Worm (Caenorhabditis elegans) whole organism, young adult: Measurements from ENCODE around the gene npp-27.

Experiments used
- B0336.3 ChIP-seq: fragments of 200-800 bp; sonication (Bioruptor generic); IDR thresholded peaks from 2 replicates; pipeline ENCODE4 v1.3.6; 2022; ENCODE audit warnings: missing genetic modification characterization, missing compliant biosample characterization
- C06A6.2 ChIP-seq: fragments of 200-800 bp; sonication (Bioruptor generic); conservative IDR thresholded peaks from 2 replicates; pipeline ENCODE4 v1.3.6; 2022; ENCODE audit warnings: missing genetic modification characterization, missing compliant biosample characterization
- C17E4.6 ChIP-seq: fragments of 200-800 bp; sonication (Bioruptor generic); IDR thresholded peaks from 2 replicates; pipeline ENCODE4 v1.3.6; 2022; ENCODE audit warnings: missing genetic modification reagents, missing genetic modification characterization, missing compliant biosample characterization
- F22D6.2 ChIP-seq: sonication (generic microtip); optimal IDR thresholded peaks from 2 replicates; lab custom pipeline; 2016; ENCODE audit warnings: mild to moderate bottlenecking, missing genetic modification characterization, missing compliant biosample characterization
- F39B2.1 ChIP-seq: fragments of 200-800 bp; sonication (Bioruptor generic); IDR thresholded peaks from 2 replicates; pipeline ENCODE4 v1.3.6; 2022; ENCODE audit warnings: missing genetic modification reagents, missing genetic modification characterization, missing compliant biosample characterization
- F57C9.4 ChIP-seq: sonication (generic microtip); optimal IDR thresholded peaks from 2 replicates; lab custom pipeline; 2017; ENCODE audit warnings: mild to moderate bottlenecking, missing genetic modification characterization, missing compliant biosample characterization
- K12H6.12 ChIP-seq: fragments of 200-800 bp; sonication (Bioruptor generic); optimal IDR thresholded peaks from 2 replicates; lab custom pipeline; 2018; ENCODE audit warnings: mild to moderate bottlenecking, missing genetic modification characterization, missing compliant biosample characterization
- T07F8.4 ChIP-seq: sonication (generic microtip); optimal IDR thresholded peaks from 2 replicates; lab custom pipeline; 2016; ENCODE audit warnings: mild to moderate bottlenecking, missing genetic modification characterization, moderate library complexity, missing compliant biosample characterization
- Y67H2A.10 ChIP-seq: fragments of 200-800 bp; sonication (Bioruptor generic); conservative IDR thresholded peaks from 2 replicates; pipeline ENCODE4 v1.3.6; 2022; ENCODE audit warnings: missing genetic modification reagents, missing genetic modification characterization, missing compliant biosample characterization
- Y95B8A.8 ChIP-seq: fragments of 200-800 bp; sonication (Bioruptor generic); IDR thresholded peaks from 2 replicates; pipeline ENCODE4 v1.3.6; 2022; ENCODE audit warnings: missing genetic modification reagents, missing genetic modification characterization, missing compliant biosample characterization
- akir-1 ChIP-seq: fragments of 200-800 bp; sonication (Bioruptor generic); optimal IDR thresholded peaks from 2 replicates; lab custom pipeline; 2018; ENCODE audit warnings: mild to moderate bottlenecking, missing genetic modification characterization, moderate library complexity, missing compliant biosample characterization
- aptf-3 ChIP-seq: fragments of 200-800 bp; sonication (Bioruptor generic); IDR thresholded peaks from 2 replicates; pipeline ENCODE4 v1.3.6; 2022; ENCODE audit warnings: missing genetic modification characterization, missing compliant biosample characterization
- attf-6 ChIP-seq: fragments of 200-800 bp; sonication (Bioruptor generic); IDR thresholded peaks from 2 replicates; pipeline ENCODE4 v1.3.6; 2022; ENCODE audit warnings: missing genetic modification reagents, missing genetic modification characterization, missing compliant biosample characterization
- bed-1 ChIP-seq: fragments of 200-800 bp; sonication (Bioruptor generic); IDR thresholded peaks from 2 replicates; pipeline ENCODE4 v1.3.6; 2022; ENCODE audit warnings: missing genetic modification reagents, missing genetic modification characterization, missing compliant biosample characterization
- ccch-3 ChIP-seq: fragments of 200-800 bp; sonication (Bioruptor generic); optimal IDR thresholded peaks from 2 replicates; lab custom pipeline; 2018; ENCODE audit warnings: mild to moderate bottlenecking, missing genetic modification characterization, missing compliant biosample characterization
- cebp-1 ChIP-seq, 2 experiments: fragments of 200-800 bp in 1 of 2; sonication (Bioruptor generic) in 1 of 2; sonication (generic microtip) in 1 of 2; IDR thresholded peaks in 1 of 2; optimal IDR thresholded peaks in 1 of 2; 2 replicates each; pipeline versions ENCODE4 v1.3.6 to Lab custom; 2017 to 2022; ENCODE audit warnings: missing compliant biosample characterization in 2 of 2, missing genetic modification characterization in 2 of 2, mild to moderate bottlenecking in 1 of 2, missing genetic modification reagents in 1 of 2, moderate library complexity in 1 of 2
- ceh-100 ChIP-seq: fragments of 200-800 bp; sonication (Bioruptor generic); IDR thresholded peaks from 2 replicates; pipeline ENCODE4 v1.3.6; 2022; ENCODE audit warnings: missing genetic modification reagents, missing genetic modification characterization, missing compliant biosample characterization
- ceh-58 ChIP-seq: fragments of 200-800 bp; sonication (Bioruptor generic); IDR thresholded peaks from 2 replicates; pipeline ENCODE4 v1.3.6; 2022; ENCODE audit warnings: missing genetic modification characterization, missing compliant biosample characterization
- ceh-91 ChIP-seq: fragments of 200-800 bp; sonication (Bioruptor generic); IDR thresholded peaks from 2 replicates; pipeline ENCODE4 v1.3.6; 2022; ENCODE audit warnings: missing genetic modification reagents, missing genetic modification characterization, missing compliant biosample characterization
- die-1 ChIP-seq: sonication (generic microtip); optimal IDR thresholded peaks from 2 replicates; lab custom pipeline; 2016; ENCODE audit warnings: missing genotype, mild to moderate bottlenecking, missing genetic modification characterization, missing compliant biosample characterization
- efl-1 ChIP-seq: fragments of 150-350 bp; optimal IDR thresholded peaks from 2 replicates; lab custom pipeline; 2014; ENCODE audit warnings: missing biosample characterization, missing genetic modification reagents, missing genetic modification characterization
- egl-18 ChIP-seq: fragments of 200-800 bp; sonication (Bioruptor generic); IDR thresholded peaks from 2 replicates; pipeline ENCODE4 v1.3.6; 2022; ENCODE audit warnings: missing genetic modification reagents, missing genetic modification characterization, missing compliant biosample characterization
- ekl-4 ChIP-seq: fragments of 200-800 bp; sonication (Bioruptor generic); IDR thresholded peaks from 2 replicates; pipeline ENCODE4 v1.3.6; 2022; ENCODE audit warnings: missing genetic modification reagents, missing genetic modification characterization, missing compliant biosample characterization
- ets-4 ChIP-seq: fragments of 200-800 bp; sonication (Bioruptor generic); optimal IDR thresholded peaks from 2 replicates; lab custom pipeline; 2018; ENCODE audit warnings: mild to moderate bottlenecking, missing genetic modification characterization, missing compliant biosample characterization
- gei-17 ChIP-seq: fragments of 200-800 bp; sonication (Bioruptor generic); optimal IDR thresholded peaks from 2 replicates; lab custom pipeline; 2018; ENCODE audit warnings: mild to moderate bottlenecking, missing genetic modification characterization, missing compliant biosample characterization
- let-607 ChIP-seq, 2 experiments: fragments of 200-800 bp in 1 of 2; sonication (Bioruptor generic) in 1 of 2; sonication (generic microtip) in 1 of 2; optimal IDR thresholded peaks; 2 replicates each; lab custom pipeline; 2016 to 2018; ENCODE audit warnings: mild to moderate bottlenecking in 2 of 2, missing compliant biosample characterization in 2 of 2, missing genetic modification characterization in 2 of 2, moderate library complexity in 2 of 2, missing genotype in 1 of 2
- lsl-1 ChIP-seq: fragments of 200-800 bp; sonication (Bioruptor generic); optimal IDR thresholded peaks from 2 replicates; lab custom pipeline; 2018; ENCODE audit warnings: mild to moderate bottlenecking, missing genetic modification characterization, moderate library complexity, missing compliant biosample characterization
- lsy-27 ChIP-seq: sonication (generic microtip); optimal IDR thresholded peaks from 2 replicates; lab custom pipeline; 2017; ENCODE audit warnings: missing genetic modification characterization, mild to moderate bottlenecking, missing compliant biosample characterization, antibody characterized with exemption, missing genotype, borderline replicate concordance; ENCODE audit not compliant: insufficient read depth
- madf-6 ChIP-seq: fragments of 200-800 bp; sonication (Bioruptor generic); IDR thresholded peaks from 2 replicates; pipeline ENCODE4 v1.3.6; 2022; ENCODE audit warnings: missing genetic modification reagents, missing genetic modification characterization, missing compliant biosample characterization
- madf-8 ChIP-seq: fragments of 200-800 bp; sonication (Bioruptor generic); conservative IDR thresholded peaks from 2 replicates; pipeline ENCODE4 v1.3.6; 2022; ENCODE audit warnings: missing genetic modification reagents, missing genetic modification characterization, missing compliant biosample characterization
- mes-4 ChIP-seq: sonication (generic microtip); optimal IDR thresholded peaks from 2 replicates; lab custom pipeline; 2016; ENCODE audit warnings: missing genotype, missing genetic modification characterization, missing compliant biosample characterization
- nfya-2 ChIP-seq: fragments of 200-800 bp; sonication (Bioruptor generic); IDR thresholded peaks from 2 replicates; pipeline ENCODE4 v1.3.6; 2022; ENCODE audit warnings: missing genetic modification reagents, missing genetic modification characterization, missing compliant biosample characterization
- nfyb-1 ChIP-seq: fragments of 200-800 bp; sonication (Bioruptor generic); IDR thresholded peaks from 2 replicates; pipeline ENCODE4 v1.3.6; 2022; ENCODE audit warnings: missing genetic modification reagents, missing genetic modification characterization, missing compliant biosample characterization
- pbrm-1 ChIP-seq: fragments of 200-800 bp; sonication (Bioruptor generic); IDR thresholded peaks from 2 replicates; pipeline ENCODE4 v1.3.6; 2022; ENCODE audit warnings: missing genetic modification reagents, missing genetic modification characterization, missing compliant biosample characterization
- pha-4 ChIP-seq: fragments of 150-350 bp; sonication (generic microtip); optimal IDR thresholded peaks from 2 replicates; lab custom pipeline; 2014; ENCODE audit warnings: missing biosample characterization, missing genetic modification reagents, missing genetic modification characterization
- repo-1 ChIP-seq: sonication (generic microtip); optimal IDR thresholded peaks from 2 replicates; lab custom pipeline; 2017; ENCODE audit warnings: mild to moderate bottlenecking, missing genetic modification characterization, missing compliant biosample characterization
- sdz-38 ChIP-seq: sonication (generic microtip); optimal IDR thresholded peaks from 2 replicates; lab custom pipeline; 2016; ENCODE audit warnings: missing genotype, missing genetic modification characterization, missing compliant biosample characterization
- sea-2 ChIP-seq: fragments of 200-800 bp; sonication (Bioruptor generic); IDR thresholded peaks from 2 replicates; pipeline ENCODE4 v1.3.6; 2022; ENCODE audit warnings: missing genetic modification characterization, missing compliant biosample characterization
- tbp1 ChIP-seq: fragments of 200-800 bp; sonication (Bioruptor generic); optimal IDR thresholded peaks from 2 replicates; lab custom pipeline; 2018; ENCODE audit warnings: mild to moderate bottlenecking, missing genetic modification characterization, missing compliant biosample characterization
- tbx-9 ChIP-seq: sonication (generic microtip); optimal IDR thresholded peaks from 2 replicates; lab custom pipeline; 2016; ENCODE audit warnings: borderline replicate concordance, missing genetic modification characterization, inconsistent platforms, missing compliant biosample characterization
- tlf-1 ChIP-seq: fragments of 200-800 bp; sonication (Bioruptor generic); optimal IDR thresholded peaks from 2 replicates; lab custom pipeline; 2018; ENCODE audit warnings: mild to moderate bottlenecking, missing genetic modification characterization, missing compliant biosample characterization
- zim-3 ChIP-seq: sonication (generic microtip); optimal IDR thresholded peaks from 2 replicates; lab custom pipeline; 2017; ENCODE audit warnings: mild to moderate bottlenecking, missing genetic modification characterization, moderate library complexity, missing compliant biosample characterization
- ztf-22 ChIP-seq: fragments of 200-800 bp; sonication (Bioruptor generic); optimal IDR thresholded peaks from 2 replicates; lab custom pipeline; 2018; ENCODE audit warnings: mild to moderate bottlenecking, missing genetic modification characterization, moderate library complexity, missing compliant biosample characterization
- ztf-25 ChIP-seq: fragments of 200-800 bp; sonication (Bioruptor generic); IDR thresholded peaks from 2 replicates; pipeline ENCODE4 v1.3.6; 2022; ENCODE audit warnings: missing genetic modification reagents, missing genetic modification characterization, missing compliant biosample characterization
- ztf-3 ChIP-seq: fragments of 200-800 bp; sonication (Bioruptor generic); optimal IDR thresholded peaks from 2 replicates; lab custom pipeline; 2018; ENCODE audit warnings: mild to moderate bottlenecking, missing genetic modification characterization, missing compliant biosample characterization
- ztf-6 ChIP-seq: fragments of 200-800 bp; sonication (Bioruptor generic); IDR thresholded peaks from 2 replicates; pipeline ENCODE4 v1.3.6; 2022; ENCODE audit warnings: missing genetic modification reagents, missing genetic modification characterization, missing compliant biosample characterization

npp-27 gene

DNA sequence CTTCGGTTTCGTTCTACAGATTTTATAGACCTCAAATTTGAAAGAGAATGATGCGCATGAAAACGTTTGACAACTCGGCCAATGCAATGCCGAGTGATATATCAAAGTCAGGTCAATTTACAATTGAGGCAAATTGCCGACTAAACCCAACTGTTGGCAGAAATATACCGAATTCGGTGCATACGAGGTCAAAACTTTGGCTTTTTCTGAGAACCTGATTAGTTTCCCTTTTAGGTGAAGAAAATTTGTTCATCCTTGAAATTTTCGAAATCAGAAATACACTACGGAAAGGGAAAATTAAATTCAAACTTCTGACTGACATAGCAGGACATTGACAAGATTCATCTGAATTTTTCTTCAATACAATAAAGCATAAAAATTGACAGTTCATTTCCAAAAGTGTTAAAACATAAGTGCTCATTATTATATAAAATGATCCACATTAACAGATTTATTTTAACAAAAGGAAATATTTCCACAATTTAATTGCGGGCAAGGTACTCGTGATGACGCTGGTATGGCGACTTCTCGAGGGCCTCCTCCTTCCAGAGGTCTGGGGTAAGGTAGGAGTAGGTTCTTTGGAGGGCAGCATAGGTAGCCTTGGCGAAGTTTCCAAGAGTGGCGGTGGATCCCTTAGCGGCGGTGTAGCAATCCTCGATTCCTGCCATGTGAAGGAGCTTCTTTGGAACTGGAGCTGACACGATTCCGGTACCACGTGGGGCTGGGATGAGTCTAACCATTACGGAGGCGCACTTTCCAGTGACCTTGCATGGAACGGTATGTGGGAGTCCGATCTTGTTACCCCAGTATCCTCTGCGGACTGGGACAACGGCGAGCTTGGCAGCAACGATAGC is 15.2 kb upstream of the npp-27 start (continued):
- TF ChIP-seq Y67H2A.10 (GFP tag; lab: Robert Waterston, UW): no peak
- TF ChIP-seq ceh-91: no peak
- TF ChIP-seq bed-1 (GFP tag; lab: Robert Waterston, UW): no peak
- no peak for TF ChIP-seq F22D6.2 (tag; lab: Kevin White, UChicago)
- no peak for TF ChIP-seq zim-3 (tag; lab: Kevin White, UChicago)
- TF ChIP-seq F39B2.1 (GFP tag; lab: Robert Waterston, UW): no peak
- no peak for TF ChIP-seq ztf-22 (GFP tag; lab: Kevin White, UChicago)
- TF ChIP-seq lsl-1 (GFP tag; lab: Kevin White, UChicago): no peak
- TF ChIP-seq ekl-4 (GFP tag; lab: Robert Waterston, UW): peak; percentile 69
- no peak for TF ChIP-seq let-607 (tag; optimal IDR thresholded peaks at IDR 0.05; lab: Kevin White, UChicago)
- TF ChIP-seq nfya-2 (GFP tag; lab: Robert Waterston, UW): no peak
- no peak for TF ChIP-seq pha-4
- TF ChIP-seq sdz-38: no peak
- TF ChIP-seq gei-17: no peak
- no peak for TF ChIP-seq lsy-27
- TF ChIP-seq egl-18 (GFP tag; lab: Robert Waterston, UW): no peak
- TF ChIP-seq attf-6 (GFP tag; lab: Robert Waterston, UW): peak; percentile 57; the same call in 1 of the 2 replicates
- TF ChIP-seq C17E4.6 (GFP tag; lab: Robert Waterston, UW): no peak
- no peak for TF ChIP-seq madf-8 (GFP tag; lab: Robert Waterston, UW)
- peak; percentile 16 for TF ChIP-seq tbp1
- no peak for TF ChIP-seq akir-1
- no peak for TF ChIP-seq ztf-6
- TF ChIP-seq C06A6.2: no peak
- 0 out of 2 replicates have a peak, but pooled peaks have one; percentile 65 for TF ChIP-seq aptf-3
- TF ChIP-seq madf-6 (GFP tag; lab: Robert Waterston, UW): peak; percentile 62
- no peak for TF ChIP-seq nfyb-1 (GFP tag; lab: Robert Waterston, UW)
- no peak for TF ChIP-seq pbrm-1 (GFP tag; lab: Robert Waterston, UW)
- TF ChIP-seq K12H6.12 (tag; lab: Kevin White, UChicago): no peak
- no peak for TF ChIP-seq ceh-58 (GFP tag; lab: Robert Waterston, UW)
- TF ChIP-seq mes-4 (tag; lab: Kevin White, UChicago): no peak
- peak; percentile 29; the same call in 1 of the 2 replicates for TF ChIP-seq ceh-100
- no peak for TF ChIP-seq F57C9.4 (tag; lab: Kevin White, UChicago)
- no peak for TF ChIP-seq die-1
- TF ChIP-seq B0336.3 (GFP tag; lab: Robert Waterston, UW): peak; percentile 80
- no peak for TF ChIP-seq Y95B8A.8 (GFP tag; lab: Robert Waterston, UW)
- TF ChIP-seq efl-1 (GFP tag; lab: Kevin White, UChicago): no peak
- no peak for TF ChIP-seq sea-2 (GFP tag; lab: Robert Waterston, UW)
- TF ChIP-seq tbx-9 (tag; lab: Kevin White, UChicago): no peak
- TF ChIP-seq cebp-1 (GFP tag; IDR thresholded peaks at IDR 0.05; lab: Robert Waterston, UW): no peak
- TF ChIP-seq cebp-1 (tag; optimal IDR thresholded peaks at IDR 0.05; lab: Kevin White, UChicago): no peak
- no peak for TF ChIP-seq T07F8.4
- no peak for TF ChIP-seq ccch-3
- TF ChIP-seq repo-1 (tag; lab: Kevin White, UChicago): peak; percentile 64
- no peak for TF ChIP-seq ztf-3 (GFP tag; lab: Kevin White, UChicago)
- peak; percentile 12 for TF ChIP-seq ets-4 (GFP tag; lab: Kevin White, UChicago)
- peak; percentile 50; the same call in 1 of the 2 replicates for TF ChIP-seq ztf-25
- peak; percentile 58 for TF ChIP-seq tlf-1 (GFP tag; lab: Kevin White, UChicago)
